Worm (Caenorhabditis elegans): ENCODE measurements around the gene oac-32.

DNA sequence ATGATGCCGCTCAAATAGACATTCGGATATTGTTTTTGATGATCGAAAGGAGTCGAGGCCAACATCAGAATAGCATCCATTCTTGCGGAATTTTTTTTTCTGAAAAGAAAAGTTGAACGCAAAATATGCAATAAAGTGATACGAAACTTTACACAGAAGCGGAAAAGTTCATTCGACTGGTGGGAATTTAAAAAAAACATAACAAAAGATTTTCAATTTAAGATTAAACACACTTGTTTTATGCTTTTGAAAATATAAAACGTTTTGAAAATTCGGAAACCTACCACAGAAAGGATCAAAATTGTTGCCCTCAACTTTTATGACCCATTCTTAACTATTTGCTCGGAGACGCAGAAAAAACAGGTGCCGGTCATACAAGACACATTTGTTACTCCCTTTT lies 8.6 kb downstream of the oac-32 start, which contains the start of gene K02H11.9:
- TF ChIP-seq W03F9.2 (tag; optimal IDR thresholded peaks at IDR 0.05) (no peak), him-1 (tag; optimal IDR thresholded peaks at IDR 0.05) (no peak), dao-5 (tag; optimal IDR thresholded peaks at IDR 0.05) (no peak)

All from whole organism, L4/young adult.